Fruit fly (Drosophila melanogaster): ENCODE data around the gene PGRP-SD.

Gene PGRP-SD

dm6 chr3L:7634743-7635469 lies 16.1 kb upstream of the PGRP-SD start:
- TF ChIP-seq insv (optimal IDR thresholded peaks at IDR 0.05) (no peak), psq (optimal IDR thresholded peaks at IDR 0.05) (no peak), ttk (optimal IDR thresholded peaks at IDR 0.05) (no peak), h (optimal IDR thresholded peaks at IDR 0.05) (no peak), Myc (optimal IDR thresholded peaks at IDR 0.05) (no peak), Sin3A (optimal IDR thresholded peaks at IDR 0.05) (no peak)

DNA sequence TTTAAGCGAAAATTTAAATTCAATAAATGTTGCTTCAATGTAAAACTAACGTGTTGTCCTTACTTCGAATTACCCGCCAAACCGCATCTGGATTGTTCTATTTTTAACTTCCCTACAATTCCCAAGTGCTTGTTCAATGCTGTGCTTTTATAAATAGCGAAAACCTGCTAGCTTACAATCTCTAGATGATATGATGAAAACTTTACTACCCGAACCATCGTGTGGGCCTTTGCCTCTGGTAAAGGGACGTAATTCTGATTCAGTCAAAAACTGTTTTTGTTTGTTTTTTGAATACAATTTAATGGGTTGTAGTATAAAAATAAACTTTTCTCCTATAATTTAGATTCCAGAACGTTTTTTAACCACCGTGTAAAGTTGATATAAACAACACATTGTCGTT lies 11.4 kb upstream of the PGRP-SD start:
- TF ChIP-seq h (optimal IDR thresholded peaks at IDR 0.05) (no peak), psq (optimal IDR thresholded peaks at IDR 0.05) (no peak), Myc (optimal IDR thresholded peaks at IDR 0.05) (no peak), ttk (optimal IDR thresholded peaks at IDR 0.05) (no peak), insv (optimal IDR thresholded peaks at IDR 0.05) (no peak), Sin3A (optimal IDR thresholded peaks at IDR 0.05) (no peak)

DNA sequence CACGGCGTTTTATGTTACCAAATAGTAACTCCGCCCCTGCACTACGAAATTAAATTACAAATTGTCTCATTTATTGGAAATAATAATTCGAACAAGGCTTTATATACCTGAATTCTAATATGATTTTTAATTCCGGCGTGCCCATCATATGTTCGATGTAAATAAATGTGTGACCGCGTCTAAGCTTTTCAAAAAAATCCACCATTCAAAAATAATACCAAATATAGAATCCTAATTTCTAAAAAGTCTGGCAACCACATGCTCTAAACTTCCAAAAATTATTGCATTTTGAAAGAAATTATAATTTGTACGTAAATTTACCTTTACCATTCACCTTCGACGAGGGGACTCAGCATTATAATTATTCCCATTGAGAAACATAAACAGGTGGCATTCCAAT lies 10.7 kb upstream of the PGRP-SD start, which contains the start of gene Urm1:
Gene Urm1, minus strand, starts transcription at position 150 of the 400 bp plus-strand sequence.
- no peak for TF ChIP-seq h (optimal IDR thresholded peaks at IDR 0.05)
- TF ChIP-seq psq (optimal IDR thresholded peaks at IDR 0.05), result no peak
- TF ChIP-seq ttk (optimal IDR thresholded peaks at IDR 0.05), result no peak
- no peak for TF ChIP-seq insv (optimal IDR thresholded peaks at IDR 0.05)
- no peak for TF ChIP-seq Myc (optimal IDR thresholded peaks at IDR 0.05)
- no peak for TF ChIP-seq Sin3A (optimal IDR thresholded peaks at IDR 0.05)

DNA sequence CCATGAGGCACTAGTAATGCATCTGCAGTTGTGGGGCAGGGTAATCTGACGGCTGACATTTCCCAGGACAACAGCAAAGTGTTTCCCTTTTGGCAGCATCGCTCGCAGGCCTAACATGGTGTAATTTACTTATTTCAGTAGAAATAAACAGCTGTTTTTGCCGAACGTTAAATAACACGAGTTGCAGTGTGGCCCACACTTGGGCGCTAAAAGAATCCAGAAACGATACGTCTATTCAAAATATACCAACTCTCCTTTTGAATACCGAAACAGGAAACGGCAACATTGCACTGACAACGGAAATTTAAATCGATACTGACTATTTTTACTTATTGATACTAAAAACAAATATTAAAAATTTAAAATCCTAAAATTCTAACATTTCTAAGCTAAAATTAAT lies 9.5 kb upstream of the PGRP-SD start, which contains the start of gene CG7506:
Gene CG7506, minus strand, starts transcription at position 182 of the 400 bp plus-strand sequence.
- TF ChIP-seq Sin3A (optimal IDR thresholded peaks at IDR 0.05) (no peak), Myc (optimal IDR thresholded peaks at IDR 0.05) (no peak), h (optimal IDR thresholded peaks at IDR 0.05) (no peak), insv (optimal IDR thresholded peaks at IDR 0.05) (no peak), psq (optimal IDR thresholded peaks at IDR 0.05) (no peak), ttk (optimal IDR thresholded peaks at IDR 0.05) (no peak)

- no peak for TF ChIP-seq Myc (optimal IDR thresholded peaks at IDR 0.05)
- no peak for TF ChIP-seq insv (optimal IDR thresholded peaks at IDR 0.05)
- TF ChIP-seq h (optimal IDR thresholded peaks at IDR 0.05), result no peak
- TF ChIP-seq psq (optimal IDR thresholded peaks at IDR 0.05), result no peak
- TF ChIP-seq Sin3A (optimal IDR thresholded peaks at IDR 0.05), result no peak
- TF ChIP-seq ttk (optimal IDR thresholded peaks at IDR 0.05), result no peak
Measured at dm6 chr3L:7643562-7643961, 7.4 kb upstream of the PGRP-SD start.

DNA sequence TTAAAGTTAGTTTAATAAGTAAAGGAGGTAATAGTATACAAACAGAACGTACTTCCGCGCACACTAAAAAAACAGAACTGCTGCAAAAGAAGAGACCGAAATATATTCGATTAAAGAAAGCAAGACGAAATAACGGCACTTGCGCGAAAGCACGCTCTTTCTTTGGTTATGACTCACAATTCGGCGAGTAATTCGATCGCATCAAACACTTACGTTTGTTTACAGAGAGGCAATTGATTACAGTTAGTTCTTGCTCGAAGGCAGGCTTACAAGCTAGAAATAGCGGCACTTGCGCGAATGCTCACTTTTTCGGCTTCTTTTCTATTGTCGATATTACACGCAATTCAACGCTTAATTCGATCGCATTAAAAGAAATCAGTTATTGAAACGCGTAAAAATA lies 732 bp upstream of the PGRP-SD start, which contains the start of gene CG32373:
Gene CG32373, plus strand, starts transcription at position 301 of the 400 bp plus-strand sequence.
- no peak for TF ChIP-seq psq (optimal IDR thresholded peaks at IDR 0.05)
- no peak for TF ChIP-seq Myc (optimal IDR thresholded peaks at IDR 0.05)
- no peak for TF ChIP-seq ttk (optimal IDR thresholded peaks at IDR 0.05)
- TF ChIP-seq insv (optimal IDR thresholded peaks at IDR 0.05), result no peak
- TF ChIP-seq h (optimal IDR thresholded peaks at IDR 0.05), result no peak
- no peak for TF ChIP-seq Sin3A (optimal IDR thresholded peaks at IDR 0.05)

DNA sequence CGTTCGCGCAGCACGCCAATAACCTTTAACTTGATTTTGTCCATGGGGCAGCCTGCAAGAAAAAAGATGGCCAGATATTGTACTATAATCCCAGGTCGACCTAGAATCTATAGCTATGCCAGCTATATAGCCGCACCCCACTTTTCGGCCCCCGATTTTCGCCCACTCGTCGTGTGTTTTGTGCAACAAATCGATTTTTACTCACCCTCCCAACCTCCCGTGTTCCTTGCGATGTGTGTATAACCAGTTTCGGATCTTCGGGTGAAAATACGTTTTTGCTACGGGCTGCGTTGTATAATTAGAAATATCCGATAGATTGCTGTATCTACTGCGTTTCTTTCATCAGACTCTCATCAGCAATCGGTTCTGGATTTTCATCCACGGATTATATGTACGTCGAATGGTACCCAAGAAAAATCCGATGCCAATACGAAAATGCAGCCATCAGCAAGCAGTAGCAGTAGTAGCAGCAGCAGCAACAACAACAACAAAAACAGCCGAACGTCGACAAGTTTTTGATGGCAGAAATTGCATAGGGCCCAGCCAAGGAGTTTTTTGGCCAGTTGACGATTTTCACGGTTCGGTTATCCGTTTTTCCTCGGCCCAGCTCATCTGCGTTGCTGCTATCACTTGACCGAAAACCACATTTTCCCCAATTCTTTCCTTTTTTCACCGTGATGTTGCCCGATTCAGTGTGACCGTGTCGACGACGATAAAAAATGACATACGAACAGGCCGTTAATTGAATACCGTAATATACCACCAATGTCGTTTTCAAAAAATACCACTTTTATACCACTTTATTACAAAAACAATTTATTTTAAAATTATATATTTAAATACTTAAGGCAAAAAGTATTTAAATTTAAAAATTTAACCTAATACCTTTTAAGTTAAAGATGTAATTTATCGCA lies 3.3 kb downstream of the PGRP-SD start, which contains the start of gene CG7492:
Gene CG7492, minus strand, starts transcription at position 705 of the 914 bp plus-strand sequence.
- TF ChIP-seq Sin3A (optimal IDR thresholded peaks at IDR 0.05) (no peak), Myc (optimal IDR thresholded peaks at IDR 0.05) (no peak), psq (optimal IDR thresholded peaks at IDR 0.05) (no peak), h (optimal IDR thresholded peaks at IDR 0.05) (no peak), ttk (optimal IDR thresholded peaks at IDR 0.05) (no peak), insv (optimal IDR thresholded peaks at IDR 0.05) (no peak)

- TF ChIP-seq Myc (optimal IDR thresholded peaks at IDR 0.05), result no peak
- TF ChIP-seq insv (optimal IDR thresholded peaks at IDR 0.05), result no peak
- no peak for TF ChIP-seq ttk (optimal IDR thresholded peaks at IDR 0.05)
- no peak for TF ChIP-seq h (optimal IDR thresholded peaks at IDR 0.05)
- no peak for TF ChIP-seq Sin3A (optimal IDR thresholded peaks at IDR 0.05)
- TF ChIP-seq psq (optimal IDR thresholded peaks at IDR 0.05), result no peak
Measured at dm6 chr3L:7695554-7695953, 44.6 kb downstream of the PGRP-SD start, which contains the start of gene CG44195. TSS of gene CG44195 (minus strand) at chr3L:7695654.
